Fruit fly (Drosophila melanogaster) whole organism, adult: ENCODE measurements around the gene SmB.
A peak's percentile ranks its signal among the peaks of the same experiment; 100 is the strongest.

Experiments
- CG33017 ChIP-seq: fragments of 200-800 bp; sonication (Bioruptor generic); optimal IDR thresholded peaks from 2 replicates; lab custom pipeline; 2018; ENCODE audit warnings: missing biosample characterization, mild to moderate bottlenecking, missing genetic modification characterization, moderate library complexity
- CG7045 ChIP-seq: fragments of 200-800 bp; sonication (Bioruptor generic); optimal IDR thresholded peaks from 2 replicates; lab custom pipeline; 2017; ENCODE audit warnings: missing biosample characterization, mild to moderate bottlenecking, missing genetic modification characterization
- CG7101 ChIP-seq: fragments of 200-800 bp; sonication (Bioruptor generic); optimal IDR thresholded peaks from 2 replicates; lab custom pipeline; 2018; ENCODE audit warnings: missing biosample characterization, mild to moderate bottlenecking, missing genetic modification characterization, moderate library complexity
- Mnt ChIP-seq: fragments of 200-800 bp; sonication (Bioruptor generic); optimal IDR thresholded peaks from 2 replicates; lab custom pipeline; 2016; ENCODE audit warnings: missing biosample characterization, mild to moderate bottlenecking, missing genetic modification characterization
- bab1 ChIP-seq: fragments of 200-800 bp; sonication (Bioruptor generic); optimal IDR thresholded peaks from 3 replicates; lab custom pipeline; 2019; ENCODE audit warnings: missing biosample characterization, mild to moderate bottlenecking, missing genetic modification characterization, moderate library complexity
- kay ChIP-seq: fragments of 200-800 bp; sonication (Bioruptor generic); peaks from one replicate; lab custom pipeline; 2016; ENCODE audit warnings: missing biosample characterization, missing genetic modification characterization, borderline replicate concordance
- tj ChIP-seq: fragments of 200-800 bp; sonication (Bioruptor generic); optimal IDR thresholded peaks from 3 replicates; lab custom pipeline; 2017; ENCODE audit warnings: missing biosample characterization, mild to moderate bottlenecking, missing genetic modification characterization, moderate library complexity

- peak; percentile 89 for TF ChIP-seq CG7101 (tag; lab: Kevin White, UChicago)
- TF ChIP-seq CG33017, result peak; percentile 90
- peak; percentile 54 for TF ChIP-seq Mnt (GFP tag; lab: Kevin White, UChicago)
- TF ChIP-seq CG7045 (GFP tag; lab: Kevin White, UChicago), result peak; percentile 93
- peak; percentile 76 for TF ChIP-seq bab1 (GFP tag; lab: Kevin White, UChicago)
- TF ChIP-seq kay, result peak; percentile 82
- peak; percentile 40 for TF ChIP-seq tj (GFP tag; lab: Kevin White, UChicago)
Measured at dm6 chr2L:10474268-10474678, 47.8 kb upstream of the SmB start, which contains the start of gene RluA-1.
